Worm (Caenorhabditis elegans) whole organism, midembryonic: ENCODE data around the gene ZC262.4.

Source experiments
- T22C8.4 ChIP-seq: fragments of 200-800 bp; sonication (Bioruptor generic); IDR thresholded peaks from 2 replicates; pipeline ENCODE4 v1.3.6; 2022; ENCODE audit warnings: missing genetic modification characterization, missing compliant biosample characterization
- cog-1 ChIP-seq: sonication (generic microtip); optimal IDR thresholded peaks from 2 replicates; lab custom pipeline; 2016; ENCODE audit warnings: missing genetic modification characterization, missing compliant biosample characterization
- flt-1 ChIP-seq: fragments of 200-800 bp; sonication (Bioruptor generic); IDR thresholded peaks from 2 replicates; pipeline ENCODE4 v1.3.6; 2022; ENCODE audit warnings: missing genetic modification characterization, missing compliant biosample characterization
- klf-2 ChIP-seq: fragments of 200-800 bp; sonication (Bioruptor generic); conservative IDR thresholded peaks from 2 replicates; pipeline ENCODE4 v1.3.6; 2022; ENCODE audit warnings: missing genetic modification reagents, missing genetic modification characterization, missing compliant biosample characterization
- med-1 ChIP-seq: sonication (generic microtip); optimal IDR thresholded peaks from 2 replicates; lab custom pipeline; 2017; ENCODE audit warnings: missing genetic modification characterization, mild to moderate bottlenecking, missing compliant biosample characterization, antibody characterized with exemption, missing genetic modification reagents; ENCODE audit not compliant: insufficient read depth
- ref-1 ChIP-seq: fragments of 200-800 bp; sonication (Bioruptor generic); conservative IDR thresholded peaks from 2 replicates; pipeline ENCODE4 v1.3.6; 2022; ENCODE audit warnings: missing genetic modification reagents, missing genetic modification characterization, missing compliant biosample characterization
- tab-1 ChIP-seq: fragments of 200-800 bp; sonication (Bioruptor generic); IDR thresholded peaks from 2 replicates; pipeline ENCODE4 v1.3.6; 2022; ENCODE audit warnings: missing genetic modification characterization, missing compliant biosample characterization
- ztf-23 ChIP-seq: fragments of 200-800 bp; sonication (Bioruptor generic); IDR thresholded peaks from 2 replicates; pipeline ENCODE4 v1.3.6; 2022; ENCODE audit warnings: missing genetic modification reagents, missing genetic modification characterization, missing compliant biosample characterization
- ztf-29 ChIP-seq: fragments of 200-800 bp; sonication (Bioruptor generic); IDR thresholded peaks from 2 replicates; pipeline ENCODE4 v1.3.6; 2022; ENCODE audit warnings: missing genetic modification reagents, missing genetic modification characterization, missing compliant biosample characterization

ZC262.4 gene

DNA sequence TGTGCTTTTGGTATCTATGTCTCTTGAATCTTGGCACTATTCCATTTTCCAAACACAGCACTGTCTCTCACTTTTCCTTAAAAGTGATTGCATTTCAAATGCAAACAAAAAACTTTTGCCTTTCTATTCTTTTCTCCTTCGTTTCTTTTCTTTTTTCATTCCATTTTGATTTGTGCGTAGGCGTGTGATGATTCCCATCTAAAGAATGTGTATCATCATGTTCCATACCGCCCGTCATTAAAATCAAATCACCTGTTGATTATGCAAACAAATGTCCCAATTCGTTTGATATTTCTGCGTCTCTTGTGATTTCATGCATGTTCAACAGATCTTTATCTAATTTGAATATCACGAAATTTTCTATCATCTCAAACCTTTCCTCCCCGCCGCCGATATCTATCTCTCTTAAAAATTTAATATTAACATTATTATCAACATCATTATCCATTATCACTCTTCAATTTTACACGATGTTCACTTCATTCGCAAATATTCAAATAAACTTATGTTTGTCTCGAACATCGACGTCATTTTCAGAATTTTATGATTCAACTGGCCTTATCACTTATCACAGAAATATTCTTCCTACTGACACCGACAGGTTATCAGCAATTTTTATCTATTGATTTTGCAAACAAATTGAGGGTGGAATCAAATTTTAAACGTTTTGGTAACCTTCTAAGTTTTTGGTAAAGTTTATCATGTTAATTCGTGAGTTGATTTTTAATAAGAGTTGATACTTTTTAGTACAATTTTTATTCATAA, 42.9 kb downstream of the ZC262.4 start:
- no peak for TF ChIP-seq klf-2 (GFP tag; lab: Robert Waterston, UW)
- no peak for TF ChIP-seq med-1
- no peak for TF ChIP-seq tab-1 (GFP tag; lab: Robert Waterston, UW)
- no peak for TF ChIP-seq ref-1 (GFP tag; lab: Robert Waterston, UW)
- TF ChIP-seq T22C8.4 (GFP tag; lab: Robert Waterston, UW): no peak
- no peak for TF ChIP-seq flt-1 (GFP tag; lab: Robert Waterston, UW)

DNA sequence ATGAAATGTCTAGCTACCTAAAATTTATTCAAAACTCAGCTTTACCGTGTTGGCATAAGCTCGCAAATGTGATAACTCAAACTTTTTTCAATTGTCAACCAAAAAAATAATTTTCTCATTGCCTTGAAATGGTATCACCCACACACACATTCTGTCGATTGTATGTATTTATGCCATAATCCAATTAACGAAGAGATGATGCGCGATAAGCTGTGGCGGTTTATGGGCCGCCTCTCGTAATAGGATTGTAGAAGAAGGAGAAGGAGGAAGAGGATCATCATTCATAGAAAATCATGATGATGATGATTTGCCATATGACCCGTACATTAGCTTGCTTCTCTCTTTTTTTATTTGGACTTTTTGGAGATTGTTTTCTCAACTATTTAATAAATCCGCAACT, 45.2 kb downstream of the ZC262.4 start:
- TF ChIP-seq klf-2 (GFP tag; lab: Robert Waterston, UW) (no peak), ref-1 (GFP tag; lab: Robert Waterston, UW) (no peak)

DNA sequence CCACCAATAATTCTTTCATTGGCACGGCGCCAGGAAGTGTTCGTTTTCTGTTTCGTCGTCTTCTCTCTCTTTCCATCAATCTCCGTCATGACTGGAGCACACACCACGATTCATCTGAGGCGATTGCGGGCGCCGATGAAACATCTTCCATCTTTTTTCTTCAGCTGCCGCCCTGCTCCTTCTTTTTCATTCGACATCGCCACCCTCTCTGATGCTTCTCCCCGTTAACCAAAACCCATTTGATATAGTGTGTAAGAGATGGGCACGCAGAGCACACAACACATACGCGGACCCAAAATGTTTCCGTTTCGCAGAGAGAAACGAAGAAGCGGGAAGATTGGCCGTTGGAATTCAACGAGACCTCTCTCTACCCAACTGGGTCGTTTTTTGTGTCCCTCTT, 46.8 kb downstream of the ZC262.4 start:
- TF ChIP-seq flt-1 (GFP tag; lab: Robert Waterston, UW): peak; percentile 52; the same call in 1 of the 2 replicates
- TF ChIP-seq med-1: no peak
- TF ChIP-seq ztf-23 (GFP tag; lab: Robert Waterston, UW): 0 out of 2 replicates have a peak, but pooled peaks have one; percentile 16
- no peak for TF ChIP-seq cog-1 (tag; lab: Kevin White, UChicago)
- TF ChIP-seq ref-1 (GFP tag; lab: Robert Waterston, UW): no peak
- TF ChIP-seq ztf-29 (GFP tag; lab: Robert Waterston, UW): no peak
- no peak for TF ChIP-seq klf-2 (GFP tag; lab: Robert Waterston, UW)
- no peak for TF ChIP-seq tab-1 (GFP tag; lab: Robert Waterston, UW)
- no peak for TF ChIP-seq T22C8.4 (GFP tag; lab: Robert Waterston, UW)

ce11 chrIII:8286824-8287223, 47.5 kb downstream of the ZC262.4 start:
- TF ChIP-seq ztf-23 (GFP tag; lab: Robert Waterston, UW) (no peak), klf-2 (GFP tag; lab: Robert Waterston, UW) (no peak), flt-1 (GFP tag; lab: Robert Waterston, UW) (no peak), cog-1 (tag; lab: Kevin White, UChicago) (no peak), med-1 (no peak), ref-1 (GFP tag; lab: Robert Waterston, UW) (no peak), tab-1 (GFP tag; lab: Robert Waterston, UW) (no peak), T22C8.4 (GFP tag; lab: Robert Waterston, UW) (no peak)

ce11 chrIII:8286003-8286402, 48.3 kb downstream of the ZC262.4 start:
- no peak for TF ChIP-seq cog-1 (tag; lab: Kevin White, UChicago)

DNA sequence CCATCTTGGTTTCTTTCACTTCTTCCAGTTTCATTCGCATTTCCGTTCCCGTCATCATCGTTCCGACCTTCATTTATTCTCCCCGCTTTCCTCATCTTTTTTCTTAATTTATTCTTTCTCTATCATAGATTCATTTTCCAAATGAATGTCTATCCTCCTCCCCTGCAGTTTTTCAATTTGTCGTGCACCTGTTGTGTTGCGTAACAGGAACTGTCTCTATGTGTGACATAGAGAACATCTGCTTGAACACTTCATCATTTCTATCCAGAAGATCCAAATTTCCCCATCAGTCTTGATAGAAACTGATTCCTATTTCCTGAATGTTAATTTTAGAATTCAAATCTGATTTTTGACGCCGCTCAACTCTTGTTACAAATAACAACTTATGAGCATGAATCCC, 50.8 kb downstream of the ZC262.4 start:
- TF ChIP-seq cog-1 (tag; lab: Kevin White, UChicago) (no peak), klf-2 (GFP tag; lab: Robert Waterston, UW) (no peak), med-1 (no peak), ztf-29 (GFP tag; lab: Robert Waterston, UW) (no peak), ztf-23 (GFP tag; lab: Robert Waterston, UW) (no peak), ref-1 (GFP tag; lab: Robert Waterston, UW) (no peak), T22C8.4 (GFP tag; lab: Robert Waterston, UW) (no peak), flt-1 (GFP tag; lab: Robert Waterston, UW) (no peak), tab-1 (GFP tag; lab: Robert Waterston, UW) (no peak)
